Fruit fly (Drosophila melanogaster): ENCODE results near the gene CG6689.
A peak's percentile ranks its signal among the peaks of the same experiment; 100 is the strongest.

dm6 chr3R:11231705-11232261, 11.9 kb upstream of the CG6689 start, which contains the start of the genes CG17187 and Dph3:
- no peak for TF ChIP-seq cnc (optimal IDR thresholded peaks at IDR 0.05)
- peak; percentile 29 for TF ChIP-seq bab1 (GFP tag; optimal IDR thresholded peaks at IDR 0.05)
